Comparison of ENCODE assay signal across 1 fruit fly cellular context in genomic region chr3L:700160-700917, dm6.
TF ChIP-seq lines count a peak whose summit lies in the region.

No protein-coding gene starts in this region.

TF ChIP-seq in whole organism, embryonic, 481 proteins besides CTCF, POLR2A, EP300 and RAD21 (continued from another document and continues in another):
- no peak for TF ChIP-seq Trl (optimal IDR thresholded peaks at IDR 0.05; lab: Kevin White, UChicago)
- TF ChIP-seq Trl (GFP tag; optimal IDR thresholded peaks at IDR 0.05; lab: Kevin White, UChicago) = peak; percentile 45
- no peak for TF ChIP-seq Ravus (GFP tag; IDR thresholded peaks at IDR 0.05; lab: Robert Waterston, UW)
- TF ChIP-seq CG9727 (GFP tag; optimal IDR thresholded peaks at IDR 0.05; lab: Kevin White, UChicago) = no peak
- TF ChIP-seq CG9876 (GFP tag; optimal IDR thresholded peaks at IDR 0.05; lab: Kevin White, UChicago) = no peak
- no peak for TF ChIP-seq crol (GFP tag; IDR thresholded peaks at IDR 0.05; lab: Robert Waterston, UW)
- peak; percentile 13 to 60 for TF ChIP-seq dpn (GFP tag; optimal IDR thresholded peaks at IDR 0.05; lab: Kevin White, UChicago)
- TF ChIP-seq CG31224 (GFP tag; IDR thresholded peaks at IDR 0.05; lab: Robert Waterston, UW) = no peak
- no peak for TF ChIP-seq mld (GFP tag; IDR thresholded peaks at IDR 0.05; lab: Robert Waterston, UW; ENCODE audit: partially characterized antibody)
- no peak for TF ChIP-seq NFAT (GFP tag; IDR thresholded peaks at IDR 0.05; lab: Robert Waterston, UW)
- TF ChIP-seq CG10321 (GFP tag; IDR thresholded peaks at IDR 0.05; lab: Robert Waterston, UW) = no peak
- peak; percentile 91 for TF ChIP-seq sens (GFP tag; lab: Kevin White, UChicago)
- no peak for TF ChIP-seq Bgb (GFP tag; IDR thresholded peaks at IDR 0.05; lab: Robert Waterston, UW; ENCODE audit: partially characterized antibody)
- no peak for TF ChIP-seq Stat92E (GFP tag; optimal IDR thresholded peaks at IDR 0.05; lab: Kevin White, UChicago)
- TF ChIP-seq ci (GFP tag; IDR thresholded peaks at IDR 0.05; lab: Robert Waterston, UW) = peak; percentile 60; the same call in 2 of the 3 replicates
- no peak for TF ChIP-seq CG7357 (GFP tag; IDR thresholded peaks at IDR 0.05; lab: Robert Waterston, UW)
- TF ChIP-seq CG2202 (tag; optimal IDR thresholded peaks at IDR 0.05; lab: Kevin White, UChicago) = peak; percentile 35
- no peak for TF ChIP-seq ac (GFP tag; optimal IDR thresholded peaks at IDR 0.05; lab: Kevin White, UChicago)
- TF ChIP-seq Sox100B (GFP tag; optimal IDR thresholded peaks at IDR 0.05; lab: Kevin White, UChicago) = peak; percentile 63
- TF ChIP-seq CG16815 (GFP tag; optimal IDR thresholded peaks at IDR 0.05; lab: Kevin White, UChicago) = peak; percentile 10
- no peak for TF ChIP-seq Abd-B (GFP tag; optimal IDR thresholded peaks at IDR 0.05; lab: Kevin White, UChicago)
- no peak; the same call in 2 of the 3 replicates for TF ChIP-seq B-H1 (GFP tag; IDR thresholded peaks at IDR 0.05; lab: Robert Waterston, UW)
- TF ChIP-seq CG7963 (GFP tag; IDR thresholded peaks at IDR 0.05; lab: Robert Waterston, UW; ENCODE audit: partially characterized antibody) = no peak
- TF ChIP-seq Xbp1 (GFP tag; optimal IDR thresholded peaks at IDR 0.05; lab: Kevin White, UChicago) = peak; percentile 60
- TF ChIP-seq CG3065 (GFP tag; optimal IDR thresholded peaks at IDR 0.05; lab: Kevin White, UChicago) = no peak
- TF ChIP-seq tup (GFP tag; optimal IDR thresholded peaks at IDR 0.05; lab: Kevin White, UChicago) = no peak
- no peak for TF ChIP-seq CG6654 (GFP tag; optimal IDR thresholded peaks at IDR 0.05; lab: Kevin White, UChicago)
- no peak for TF ChIP-seq Max (GFP tag; optimal IDR thresholded peaks at IDR 0.05; lab: Kevin White, UChicago)
- no peak for TF ChIP-seq Hmx (GFP tag; optimal IDR thresholded peaks at IDR 0.05; lab: Kevin White, UChicago)
- peak; percentile 73 for TF ChIP-seq gro (GFP tag; optimal IDR thresholded peaks at IDR 0.05; lab: Kevin White, UChicago)
- peak; percentile 41 for TF ChIP-seq B-H2 (GFP tag; optimal IDR thresholded peaks at IDR 0.05; lab: Kevin White, UChicago)
- TF ChIP-seq Side (GFP tag; optimal IDR thresholded peaks at IDR 0.05; lab: Kevin White, UChicago) = no peak
- no peak for TF ChIP-seq crp (GFP tag; optimal IDR thresholded peaks at IDR 0.05; lab: Kevin White, UChicago)
- TF ChIP-seq CG5245 (GFP tag; optimal IDR thresholded peaks at IDR 0.05; lab: Kevin White, UChicago) = no peak
- no peak for TF ChIP-seq CG33213 (GFP tag; optimal IDR thresholded peaks at IDR 0.05; lab: Kevin White, UChicago)
- TF ChIP-seq Doc2 (GFP tag; IDR thresholded peaks at IDR 0.05; lab: Robert Waterston, UW) = no peak
- TF ChIP-seq Dp (GFP tag; optimal IDR thresholded peaks at IDR 0.05; lab: Kevin White, UChicago) = no peak
- TF ChIP-seq Opbp (GFP tag; IDR thresholded peaks at IDR 0.05; lab: Robert Waterston, UW; ENCODE audit: partially characterized antibody) = no peak
- peak; percentile 49 for TF ChIP-seq nmo (GFP tag; optimal IDR thresholded peaks at IDR 0.05; lab: Kevin White, UChicago)
- peak; percentile 21 for TF ChIP-seq CG6813 (GFP tag; optimal IDR thresholded peaks at IDR 0.05; lab: Kevin White, UChicago)
- 0 out of 3 replicates have a peak, but pooled peaks have one; percentile 32 for TF ChIP-seq gce (GFP tag; IDR thresholded peaks at IDR 0.05; lab: Robert Waterston, UW)
- TF ChIP-seq Sry-β (GFP tag; optimal IDR thresholded peaks at IDR 0.05; lab: Kevin White, UChicago) = no peak
- TF ChIP-seq CG2678 (tag; optimal IDR thresholded peaks at IDR 0.05; lab: Kevin White, UChicago) = peak; percentile 84
- peak; percentile 12 for TF ChIP-seq Fer2 (tag; optimal IDR thresholded peaks at IDR 0.05; lab: Kevin White, UChicago)
- TF ChIP-seq CG16813 (GFP tag; IDR thresholded peaks at IDR 0.05; lab: Robert Waterston, UW; ENCODE audit: partially characterized antibody) = no peak
- TF ChIP-seq CHES-1-like (GFP tag; optimal IDR thresholded peaks at IDR 0.05; lab: Kevin White, UChicago) = peak; percentile 42
- no peak for TF ChIP-seq Ets97D (GFP tag; optimal IDR thresholded peaks at IDR 0.05; lab: Kevin White, UChicago)
- TF ChIP-seq bcd (GFP tag; optimal IDR thresholded peaks at IDR 0.05; lab: Kevin White, UChicago) = peak; percentile 35
- no peak for TF ChIP-seq Usf (GFP tag; optimal IDR thresholded peaks at IDR 0.05; lab: Kevin White, UChicago)
- no peak for TF ChIP-seq mam (GFP tag; optimal IDR thresholded peaks at IDR 0.05; lab: Kevin White, UChicago)
- TF ChIP-seq CG2116 (GFP tag; optimal IDR thresholded peaks at IDR 0.05; lab: Kevin White, UChicago) = peak; percentile 14
- TF ChIP-seq CG11695 (GFP tag; IDR thresholded peaks at IDR 0.05; lab: Robert Waterston, UW) = peak; percentile 79
- TF ChIP-seq CG9437 (GFP tag; optimal IDR thresholded peaks at IDR 0.05; lab: Kevin White, UChicago) = peak; percentile 59
- TF ChIP-seq CG8478 (optimal IDR thresholded peaks at IDR 0.05; lab: Kevin White, UChicago) = no peak
- TF ChIP-seq bbx (GFP tag; IDR thresholded peaks at IDR 0.05; lab: Robert Waterston, UW; ENCODE audit: partially characterized antibody) = no peak
- TF ChIP-seq Doc3 (GFP tag; IDR thresholded peaks at IDR 0.05; lab: Robert Waterston, UW; ENCODE audit: partially characterized antibody) = no peak
- peak; percentile 56 for TF ChIP-seq CG14710 (tag; optimal IDR thresholded peaks at IDR 0.05; lab: Kevin White, UChicago)
- no peak for TF ChIP-seq CG10565 (GFP tag; optimal IDR thresholded peaks at IDR 0.05; lab: Kevin White, UChicago)
- peak; percentile 10 to 83 for TF ChIP-seq Hr51 (GFP tag; optimal IDR thresholded peaks at IDR 0.05; lab: Kevin White, UChicago)
- TF ChIP-seq Mes4 (GFP tag; optimal IDR thresholded peaks at IDR 0.05; lab: Kevin White, UChicago) = peak; percentile 23
- TF ChIP-seq H15 (GFP tag; IDR thresholded peaks at IDR 0.05; lab: Robert Waterston, UW) = peak; percentile 56; the same call in 2 of the 3 replicates
- peak; percentile 1 for TF ChIP-seq CG4282 (GFP tag; optimal IDR thresholded peaks at IDR 0.05; lab: Kevin White, UChicago)
- no peak; the same call in 2 of the 3 replicates for TF ChIP-seq Optix (GFP tag; IDR thresholded peaks at IDR 0.05; lab: Robert Waterston, UW)
- no peak for TF ChIP-seq wdn (GFP tag; IDR thresholded peaks at IDR 0.05; lab: Robert Waterston, UW)
- TF ChIP-seq CG5180 (GFP tag; optimal IDR thresholded peaks at IDR 0.05; lab: Kevin White, UChicago) = no peak
- TF ChIP-seq dm (GFP tag; optimal IDR thresholded peaks at IDR 0.05; lab: Kevin White, UChicago) = no peak
- TF ChIP-seq nerfin-1 (tag; optimal IDR thresholded peaks at IDR 0.05; lab: Kevin White, UChicago) = peak; percentile 20
- TF ChIP-seq CG3407 (GFP tag; optimal IDR thresholded peaks at IDR 0.05; lab: Kevin White, UChicago) = no peak
- peak; percentile 62 for TF ChIP-seq Oli (tag; optimal IDR thresholded peaks at IDR 0.05; lab: Kevin White, UChicago)
- TF ChIP-seq bsh (GFP tag; optimal IDR thresholded peaks at IDR 0.05; lab: Kevin White, UChicago) = peak in 1 of 2 experiments; percentile 77
- peak; percentile 49 for TF ChIP-seq en (GFP tag; optimal IDR thresholded peaks at IDR 0.05; lab: Kevin White, UChicago)
- TF ChIP-seq CG11696 (GFP tag; IDR thresholded peaks at IDR 0.05; lab: Robert Waterston, UW) = no peak
- TF ChIP-seq sisA (GFP tag; IDR thresholded peaks at IDR 0.05; lab: Robert Waterston, UW) = peak; percentile 29; the same call in 1 of the 2 replicates
- TF ChIP-seq lov (optimal IDR thresholded peaks at IDR 0.05; lab: Kevin White, UChicago) = no peak
- TF ChIP-seq lov (GFP tag; IDR thresholded peaks at IDR 0.05; lab: Robert Waterston, UW) = no peak
- no peak for TF ChIP-seq yki (optimal IDR thresholded peaks at IDR 0.05; lab: Kevin White, UChicago)
- TF ChIP-seq CG9215 (GFP tag; IDR thresholded peaks at IDR 0.05; lab: Robert Waterston, UW) = no peak
- peak; percentile 8 for TF ChIP-seq CG13775 (GFP tag; optimal IDR thresholded peaks at IDR 0.05; lab: Kevin White, UChicago)
- TF ChIP-seq run (tag; optimal IDR thresholded peaks at IDR 0.05; lab: Kevin White, UChicago) = peak; percentile 49
- no peak for TF ChIP-seq CG11560 (tag; IDR thresholded peaks at IDR 0.05; lab: Robert Waterston, UW)
- peak; percentile 58 for TF ChIP-seq CoRest (tag; optimal IDR thresholded peaks at IDR 0.05; lab: Kevin White, UChicago)
- no peak for TF ChIP-seq CG31388 (GFP tag; optimal IDR thresholded peaks at IDR 0.05; lab: Kevin White, UChicago)
- no peak for TF ChIP-seq chinmo (GFP tag; IDR thresholded peaks at IDR 0.05; lab: Robert Waterston, UW; ENCODE audit: partially characterized antibody)
- TF ChIP-seq CG11456 (GFP tag; IDR thresholded peaks at IDR 0.05; lab: Robert Waterston, UW) = no peak
- no peak for TF ChIP-seq CG4404 (GFP tag; IDR thresholded peaks at IDR 0.05; lab: Robert Waterston, UW)
- TF ChIP-seq h (optimal IDR thresholded peaks at IDR 0.05; lab: Kevin White, UChicago) = no peak
- TF ChIP-seq sim (GFP tag; IDR thresholded peaks at IDR 0.05; lab: Robert Waterston, UW) = no peak
- TF ChIP-seq zf30C (GFP tag; optimal IDR thresholded peaks at IDR 0.05; lab: Kevin White, UChicago) = no peak
- no peak for TF ChIP-seq CG12155 (GFP tag; optimal IDR thresholded peaks at IDR 0.05; lab: Kevin White, UChicago)
- TF ChIP-seq CG15479 (GFP tag; optimal IDR thresholded peaks at IDR 0.05; lab: Kevin White, UChicago) = no peak
- TF ChIP-seq slbo (GFP tag; IDR thresholded peaks at IDR 0.05; lab: Robert Waterston, UW) = peak; percentile 47
- peak; percentile 27 for TF ChIP-seq CG18476 (GFP tag; optimal IDR thresholded peaks at IDR 0.05; lab: Kevin White, UChicago)
- peak; percentile 42 for TF ChIP-seq Chrac-16 (GFP tag; optimal IDR thresholded peaks at IDR 0.05; lab: Kevin White, UChicago)
- TF ChIP-seq Atf-2 (GFP tag; optimal IDR thresholded peaks at IDR 0.05; lab: Kevin White, UChicago) = peak; percentile 8
- no peak for TF ChIP-seq shn (GFP tag; optimal IDR thresholded peaks at IDR 0.05; lab: Kevin White, UChicago)
- no peak for TF ChIP-seq CG17186 (GFP tag; optimal IDR thresholded peaks at IDR 0.05; lab: Kevin White, UChicago)
- TF ChIP-seq onecut (GFP tag; IDR thresholded peaks at IDR 0.05; lab: Robert Waterston, UW) = peak; percentile 50
- no peak for TF ChIP-seq Atf3 (GFP tag; optimal IDR thresholded peaks at IDR 0.05; lab: Kevin White, UChicago)
- TF ChIP-seq CG17802 (tag; optimal IDR thresholded peaks at IDR 0.05; lab: Kevin White, UChicago) = no peak
- TF ChIP-seq C15 (GFP tag; IDR thresholded peaks at IDR 0.05; lab: Robert Waterston, UW) = no peak
- peak; percentile 6 for TF ChIP-seq CG8281 (tag; optimal IDR thresholded peaks at IDR 0.05; lab: Kevin White, UChicago)
- no peak for TF ChIP-seq CG3726 (GFP tag; IDR thresholded peaks at IDR 0.05; lab: Robert Waterston, UW)
- TF ChIP-seq CG1832 (GFP tag; optimal IDR thresholded peaks at IDR 0.05; lab: Kevin White, UChicago) = no peak
- peak; percentile 87 for TF ChIP-seq CG8290 (GFP tag; optimal IDR thresholded peaks at IDR 0.05; lab: Kevin White, UChicago)
- TF ChIP-seq CG8290 (tag; optimal IDR thresholded peaks at IDR 0.05; lab: Kevin White, UChicago) = no peak
- no peak for TF ChIP-seq da (GFP tag; optimal IDR thresholded peaks at IDR 0.05; lab: Kevin White, UChicago)
- TF ChIP-seq Xrp1 (GFP tag; IDR thresholded peaks at IDR 0.05; lab: Robert Waterston, UW) = peak; percentile 69
- no peak for TF ChIP-seq Oaz (GFP tag; IDR thresholded peaks at IDR 0.05; lab: Robert Waterston, UW)
- TF ChIP-seq CG9932 (GFP tag; IDR thresholded peaks at IDR 0.05; lab: Robert Waterston, UW) = peak; percentile 28; the same call in 1 of the 2 replicates
- peak; percentile 17 for TF ChIP-seq ERR (GFP tag; optimal IDR thresholded peaks at IDR 0.05; lab: Kevin White, UChicago)
- no peak for TF ChIP-seq CG16779 (GFP tag; IDR thresholded peaks at IDR 0.05; lab: Robert Waterston, UW)
- no peak for TF ChIP-seq CG42726 (GFP tag; IDR thresholded peaks at IDR 0.05; lab: Robert Waterston, UW; ENCODE audit: partially characterized antibody)
- no peak for TF ChIP-seq Hey (tag; optimal IDR thresholded peaks at IDR 0.05; lab: Kevin White, UChicago)
- TF ChIP-seq CG11504 (tag; optimal IDR thresholded peaks at IDR 0.05; lab: Kevin White, UChicago) = peak; percentile 73
- peak; percentile 69 for TF ChIP-seq CG2120 (GFP tag; optimal IDR thresholded peaks at IDR 0.05; lab: Kevin White, UChicago)
- peak; percentile 61 for TF ChIP-seq CG7987 (GFP tag; optimal IDR thresholded peaks at IDR 0.05; lab: Kevin White, UChicago)
- no peak for TF ChIP-seq CG4360 (GFP tag; IDR thresholded peaks at IDR 0.05; lab: Robert Waterston, UW)
- TF ChIP-seq zen (tag; optimal IDR thresholded peaks at IDR 0.05; lab: Kevin White, UChicago) = peak; percentile 26
- TF ChIP-seq CG32772 (GFP tag; IDR thresholded peaks at IDR 0.05; lab: Robert Waterston, UW) = no peak
- no peak for TF ChIP-seq sr (GFP tag; IDR thresholded peaks at IDR 0.05; lab: Robert Waterston, UW)
- TF ChIP-seq fu2 (GFP tag; optimal IDR thresholded peaks at IDR 0.05; lab: Kevin White, UChicago) = no peak
- TF ChIP-seq al (GFP tag; IDR thresholded peaks at IDR 0.05; lab: Robert Waterston, UW) = peak; percentile 35; the same call in 1 of the 2 replicates
- peak; percentile 41 for TF ChIP-seq CG15601 (tag; optimal IDR thresholded peaks at IDR 0.05; lab: Kevin White, UChicago)
- TF ChIP-seq caup (GFP tag; optimal IDR thresholded peaks at IDR 0.05; lab: Kevin White, UChicago; ENCODE audit: severe bottlenecking) = peak; percentile 61
- peak; percentile 69 for TF ChIP-seq CG17359 (tag; optimal IDR thresholded peaks at IDR 0.05; lab: Kevin White, UChicago)
- no peak for TF ChIP-seq rib (GFP tag; IDR thresholded peaks at IDR 0.05; lab: Robert Waterston, UW)
- TF ChIP-seq sug (tag; optimal IDR thresholded peaks at IDR 0.05; lab: Kevin White, UChicago) = peak; percentile 27
- TF ChIP-seq CG7745 (tag; optimal IDR thresholded peaks at IDR 0.05; lab: Kevin White, UChicago) = no peak
- no peak for TF ChIP-seq CG9609 (GFP tag; optimal IDR thresholded peaks at IDR 0.05; lab: Kevin White, UChicago)
- TF ChIP-seq seq (GFP tag; IDR thresholded peaks at IDR 0.05; lab: Robert Waterston, UW) = peak; percentile 40; the same call in 1 of the 2 replicates
- TF ChIP-seq CG12391 (tag; optimal IDR thresholded peaks at IDR 0.05; lab: Kevin White, UChicago) = peak; percentile 71
- TF ChIP-seq Rx (GFP tag; IDR thresholded peaks at IDR 0.05; lab: Robert Waterston, UW) = no peak
- TF ChIP-seq hb (GFP tag; IDR thresholded peaks at IDR 0.05; lab: Robert Waterston, UW; ENCODE audit: partially characterized antibody) = no peak
- no peak for TF ChIP-seq ken (GFP tag; IDR thresholded peaks at IDR 0.05; lab: Robert Waterston, UW)
- TF ChIP-seq CG8924 (tag; optimal IDR thresholded peaks at IDR 0.05; lab: Kevin White, UChicago) = peak; percentile 69
